Fruit fly (Drosophila melanogaster): Measurements from ENCODE around the gene CG34280.

CG34280 gene

DNA sequence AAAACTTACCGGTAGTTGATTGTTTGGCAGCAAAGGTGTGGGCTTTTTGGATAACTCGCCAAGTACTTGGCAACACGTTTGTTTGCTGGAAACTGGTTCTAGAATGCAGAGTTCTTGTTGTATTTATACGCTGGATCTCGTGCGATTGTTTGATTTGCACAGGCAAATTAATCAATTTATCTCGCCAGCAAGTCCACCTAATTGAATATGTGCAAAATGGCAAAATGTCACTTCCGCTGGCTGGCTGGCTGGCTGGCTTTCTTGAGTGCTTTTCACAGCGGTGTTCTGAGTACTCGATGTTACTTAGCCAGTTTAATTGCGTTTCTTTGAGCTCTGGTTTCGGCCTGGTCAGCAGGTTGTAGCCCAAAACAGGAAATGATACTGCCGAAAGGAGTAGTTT lies 45.2 kb upstream of the CG34280 start, which contains the start of gene Eh:
Gene Eh (minus strand): TSS at position 101 of the 400 bp plus-strand sequence.
- no peak for TF ChIP-seq Atf3 (GFP tag; optimal IDR thresholded peaks at IDR 0.05)
- 0 out of 3 replicates have a peak, but pooled peaks have one; percentile 24 for TF ChIP-seq CG2889 (GFP tag; IDR thresholded peaks at IDR 0.05)

DNA sequence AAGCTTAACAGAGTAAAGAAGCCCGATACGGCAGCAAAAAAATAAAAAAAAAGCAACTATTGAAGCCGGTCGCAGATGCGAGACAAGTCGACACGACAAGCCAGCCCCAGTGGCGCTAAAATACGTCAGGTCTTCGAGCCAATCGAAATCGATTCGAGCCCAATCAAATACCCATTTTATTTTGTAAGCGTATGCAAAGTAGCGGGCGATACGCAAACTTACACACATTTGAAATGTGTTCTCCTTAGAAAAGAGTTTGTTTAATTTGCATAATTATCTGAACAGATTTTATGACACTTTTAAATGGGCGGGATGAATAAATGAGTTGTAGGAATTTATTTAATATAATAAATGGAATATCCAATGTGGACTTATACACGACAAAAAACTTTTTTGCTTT lies 44.1 kb upstream of the CG34280 start:
- TF ChIP-seq vvl (GFP tag; IDR thresholded peaks at IDR 0.05) (peak; percentile 60; the same call in 1 of the 2 replicates), sd (tag; optimal IDR thresholded peaks at IDR 0.05) (peak; percentile 74), gce (GFP tag; IDR thresholded peaks at IDR 0.05) (no peak), Xbp1 (GFP tag; optimal IDR thresholded peaks at IDR 0.05) (no peak), CG12104 (GFP tag; optimal IDR thresholded peaks at IDR 0.05) (no peak), E2f1 (GFP tag; IDR thresholded peaks at IDR 0.05) (no peak), Awh (GFP tag; IDR thresholded peaks at IDR 0.05) (peak; percentile 61), CrebB (tag; optimal IDR thresholded peaks at IDR 0.05) (no peak), chinmo (GFP tag; IDR thresholded peaks at IDR 0.05; ENCODE audit: partially characterized antibody) (0 out of 4 replicates have a peak, but pooled peaks have one; percentile 57), dimm (GFP tag; IDR thresholded peaks at IDR 0.05) (no peak), lbe (GFP tag; optimal IDR thresholded peaks at IDR 0.05) (no peak), org-1 (GFP tag; optimal IDR thresholded peaks at IDR 0.05) (no peak), disco-r (GFP tag; optimal IDR thresholded peaks at IDR 0.05) (no peak), CG12769 (tag; optimal IDR thresholded peaks at IDR 0.05) (peak; percentile 60), Usf (GFP tag; optimal IDR thresholded peaks at IDR 0.05) (no peak), H2.0 (GFP tag; IDR thresholded peaks at IDR 0.05) (no peak), dysf (GFP tag; IDR thresholded peaks at IDR 0.05) (no peak), C15 (GFP tag; IDR thresholded peaks at IDR 0.05) (no peak)

DNA sequence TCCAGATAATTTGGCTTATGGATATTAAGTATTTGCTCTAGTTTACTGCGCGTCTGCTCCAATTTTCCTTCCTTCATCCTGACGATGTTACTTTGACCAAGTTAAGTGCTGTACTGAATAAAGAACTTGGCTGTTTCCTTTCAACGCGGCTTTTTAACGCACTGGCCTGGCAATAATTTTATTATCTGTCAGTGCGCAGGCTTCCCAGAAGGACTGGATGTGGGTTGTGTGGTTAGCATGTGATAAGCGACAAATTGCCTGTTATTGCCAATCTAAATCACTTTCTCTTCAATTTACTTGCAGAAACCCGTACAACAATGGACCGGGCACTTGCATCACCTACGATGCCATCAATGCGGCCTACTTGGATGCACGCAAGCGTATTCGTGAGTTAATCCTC lies 37.1 kb upstream of the CG34280 start, which contains the start of gene CG14331:
Gene CG14331 (minus strand): TSS at position 101 of the 400 bp plus-strand sequence.
- TF ChIP-seq HLH4C (GFP tag; IDR thresholded peaks at IDR 0.05; ENCODE audit: partially characterized antibody), result no peak
- no peak for TF ChIP-seq CG34224 (GFP tag; IDR thresholded peaks at IDR 0.05; ENCODE audit: partially characterized antibody)
- TF ChIP-seq CG31388 (GFP tag; optimal IDR thresholded peaks at IDR 0.05), result no peak
- TF ChIP-seq CG15269 (tag; optimal IDR thresholded peaks at IDR 0.05), result no peak
- TF ChIP-seq Sox102F (GFP tag; optimal IDR thresholded peaks at IDR 0.05), result no peak
- no peak for TF ChIP-seq tup (GFP tag; optimal IDR thresholded peaks at IDR 0.05)
- TF ChIP-seq CG33557 (GFP tag; optimal IDR thresholded peaks at IDR 0.05), result no peak
- TF ChIP-seq CG3163 (GFP tag; optimal IDR thresholded peaks at IDR 0.05), result no peak
- TF ChIP-seq Mad (GFP tag; optimal IDR thresholded peaks at IDR 0.05), result no peak
- TF ChIP-seq CG4617 (GFP tag; optimal IDR thresholded peaks at IDR 0.05; ENCODE audit: borderline replicate concordance), result no peak
- TF ChIP-seq CG7786 (GFP tag; optimal IDR thresholded peaks at IDR 0.05), result no peak
- no peak for TF ChIP-seq hkb (optimal IDR thresholded peaks at IDR 0.05)
- TF ChIP-seq hkb (GFP tag; IDR thresholded peaks at IDR 0.05), result no peak
- no peak for TF ChIP-seq B-H1 (GFP tag; IDR thresholded peaks at IDR 0.05)
- no peak for TF ChIP-seq Bdp1 (GFP tag; optimal IDR thresholded peaks at IDR 0.05)
- TF ChIP-seq CG5953 (GFP tag; IDR thresholded peaks at IDR 0.05), result no peak
- TF ChIP-seq CkIIα-i1 (GFP tag; IDR thresholded peaks at IDR 0.05), result no peak
- TF ChIP-seq CG17829 (tag; optimal IDR thresholded peaks at IDR 0.05), result no peak
- no peak for TF ChIP-seq CG7372 (GFP tag; IDR thresholded peaks at IDR 0.05)
